Worm (Caenorhabditis elegans) whole organism, young adult: ENCODE measurements around the gene taf-9.

Source experiments
- attf-6 ChIP-seq: fragments of 200-800 bp; sonication (Bioruptor generic); IDR thresholded peaks from 2 replicates; pipeline ENCODE4 v1.3.6; 2022; ENCODE audit warnings: missing genetic modification reagents, missing genetic modification characterization, missing compliant biosample characterization
- ceh-100 ChIP-seq: fragments of 200-800 bp; sonication (Bioruptor generic); IDR thresholded peaks from 2 replicates; pipeline ENCODE4 v1.3.6; 2022; ENCODE audit warnings: missing genetic modification reagents, missing genetic modification characterization, missing compliant biosample characterization
- ceh-58 ChIP-seq: fragments of 200-800 bp; sonication (Bioruptor generic); IDR thresholded peaks from 2 replicates; pipeline ENCODE4 v1.3.6; 2022; ENCODE audit warnings: missing genetic modification characterization, missing compliant biosample characterization
- dpl-1 ChIP-seq: fragments of 150-350 bp; optimal IDR thresholded peaks from 2 replicates; lab custom pipeline; 2014; ENCODE audit warnings: missing biosample characterization, missing genetic modification reagents, missing genetic modification characterization
- hlh-26 ChIP-seq: fragments of 200-800 bp; sonication (Bioruptor generic); conservative IDR thresholded peaks from 2 replicates; pipeline ENCODE4 v1.3.6; 2022; ENCODE audit warnings: missing genetic modification reagents, missing genetic modification characterization, missing compliant biosample characterization
- lin-35 ChIP-seq, 3 experiments: fragments of 150-350 bp in 2 of 3; sonication (generic microtip) in 1 of 3; optimal IDR thresholded peaks; 2 replicates each; lab custom pipeline; 2014 to 2018; ENCODE audit warnings: missing biosample characterization in 3 of 3, missing genetic modification characterization in 3 of 3, missing genetic modification reagents in 3 of 3
- pha-4 ChIP-seq: fragments of 150-350 bp; sonication (generic microtip); optimal IDR thresholded peaks from 2 replicates; lab custom pipeline; 2014; ENCODE audit warnings: missing biosample characterization, missing genetic modification reagents, missing genetic modification characterization
- rpc-1 ChIP-seq, 2 experiments: fragments of 150-350 bp in 1 of 2; sonication (generic microtip) in 1 of 2; optimal IDR thresholded peaks; 2 replicates each; lab custom pipeline; 2014 to 2018; ENCODE audit warnings: missing biosample characterization in 1 of 2, missing genetic modification characterization in 1 of 2, missing genetic modification reagents in 1 of 2, missing genotype in 1 of 2
- unc-62 ChIP-seq: fragments of 150-350 bp; optimal IDR thresholded peaks from 2 replicates; lab custom pipeline; 2014; ENCODE audit warnings: missing biosample characterization, missing genetic modification reagents, missing genetic modification characterization

ce11 chrIII:13651414-13651813 is 27.3 kb downstream of the taf-9 start:
- TF ChIP-seq hlh-26 (GFP tag; lab: Robert Waterston, UW) = no peak
- TF ChIP-seq pha-4 (tag; lab: Kevin White, UChicago) = no peak
- no peak for TF ChIP-seq lin-35 (GFP tag; optimal IDR thresholded peaks at IDR 0.05; lab: Kevin White, UChicago)
- no peak for TF ChIP-seq ceh-58 (GFP tag; lab: Robert Waterston, UW)
- no peak for TF ChIP-seq attf-6 (GFP tag; lab: Robert Waterston, UW)
- TF ChIP-seq rpc-1 (optimal IDR thresholded peaks at IDR 0.05; lab: Kevin White, UChicago) = no peak
- TF ChIP-seq rpc-1 (tag; optimal IDR thresholded peaks at IDR 0.05; lab: Kevin White, UChicago) = no peak
- TF ChIP-seq unc-62 (GFP tag; lab: Kevin White, UChicago) = no peak
- TF ChIP-seq ceh-100 (GFP tag; lab: Robert Waterston, UW) = no peak
- no peak for TF ChIP-seq dpl-1 (GFP tag; lab: Kevin White, UChicago)
